Worm (Caenorhabditis elegans) whole organism, L3 larva: ENCODE measurements around the gene pacl-1.

ENCODE experiments used
- egl-5 ChIP-seq: fragments of 150-350 bp; optimal IDR thresholded peaks from 2 replicates; lab custom pipeline; 2017; ENCODE audit warnings: missing biosample characterization, missing genetic modification reagents, missing genetic modification characterization, inconsistent platforms
- lin-39 ChIP-seq: fragments of 150-350 bp; optimal IDR thresholded peaks from 2 replicates; lab custom pipeline; 2018; ENCODE audit warnings: missing biosample characterization, missing genetic modification reagents, missing genetic modification characterization
- zag-1 ChIP-seq: fragments of 150-350 bp; optimal IDR thresholded peaks from 2 replicates; lab custom pipeline; 2014; ENCODE audit warnings: missing biosample characterization, missing genetic modification characterization

ce11 chrV:16297070-16297469 lies 21.8 kb upstream of the pacl-1 start, which contains the start of gene srbc-83:
- TF ChIP-seq egl-5 (tag; lab: Kevin White, UChicago) (no peak), zag-1 (tag; lab: Kevin White, UChicago) (no peak), lin-39 (no peak)
